Worm (Caenorhabditis elegans): ENCODE measurements around the gene str-221.

- TF ChIP-seq elt-3 (tag; optimal IDR thresholded peaks at IDR 0.05) = no peak
- no peak for TF ChIP-seq elt-1 (tag; optimal IDR thresholded peaks at IDR 0.05; ENCODE audit: borderline replicate concordance, insufficient read depth)
- TF ChIP-seq ceh-43 (GFP tag; optimal IDR thresholded peaks at IDR 0.05) = no peak
- no peak for TF ChIP-seq unc-62 (GFP tag; optimal IDR thresholded peaks at IDR 0.05)
- TF ChIP-seq nhr-76 (tag; optimal IDR thresholded peaks at IDR 0.05) = no peak
- no peak for TF ChIP-seq pha-4 (tag; optimal IDR thresholded peaks at IDR 0.05)
- TF ChIP-seq nhr-237 (tag; optimal IDR thresholded peaks at IDR 0.05) = no peak
- TF ChIP-seq snpc-4 (tag; optimal IDR thresholded peaks at IDR 0.05) = no peak
- no peak for TF ChIP-seq unc-39 (tag; optimal IDR thresholded peaks at IDR 0.05)
- TF ChIP-seq unc-120 (tag; optimal IDR thresholded peaks at IDR 0.05; ENCODE audit: poor library complexity, severe bottlenecking) = no peak
- TF ChIP-seq blmp-1 (tag; optimal IDR thresholded peaks at IDR 0.05) = no peak
- no peak for TF ChIP-seq nhr-28 (tag; optimal IDR thresholded peaks at IDR 0.05)
These were observed 21.3 kb upstream of the str-221 start, which contains the start of gene nhr-179 for ce11 chrV:1618760-1619159.
